Fruit fly (Drosophila melanogaster): ENCODE results near the gene 5PtaseI.

Gene 5PtaseI

DNA sequence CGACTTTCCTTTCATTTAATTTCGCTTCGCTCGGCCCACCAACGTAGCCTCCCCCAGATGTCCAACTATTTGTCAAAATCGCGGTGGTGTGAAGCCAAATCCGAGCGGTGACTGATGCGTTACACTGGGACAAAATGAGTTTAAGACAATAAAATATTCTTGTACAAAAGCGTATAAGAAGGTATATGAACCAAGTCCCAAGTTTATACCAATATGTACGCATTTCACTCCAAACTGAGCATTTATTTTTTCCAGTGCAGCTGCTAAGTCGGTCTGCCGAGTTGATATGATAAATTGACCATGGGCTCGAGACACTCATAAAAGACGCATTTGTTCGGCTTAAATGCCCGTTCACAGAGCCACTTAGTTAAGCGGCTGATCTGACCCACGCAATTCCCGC lies 40.2 kb downstream of the 5PtaseI start (continued):
- TF ChIP-seq chif (GFP tag; optimal IDR thresholded peaks at IDR 0.05) (peak; percentile 58 to 71), CG16815 (GFP tag; optimal IDR thresholded peaks at IDR 0.05) (no peak), psq (GFP tag; optimal IDR thresholded peaks at IDR 0.05) (no peak), stwl (tag; optimal IDR thresholded peaks at IDR 0.05) (no peak), CG1529 (GFP tag; optimal IDR thresholded peaks at IDR 0.05) (no peak), NFAT (GFP tag; IDR thresholded peaks at IDR 0.05) (no peak), CG4404 (GFP tag; IDR thresholded peaks at IDR 0.05) (peak; percentile 40; the same call in 1 of the 2 replicates), dimm (GFP tag; IDR thresholded peaks at IDR 0.05) (no peak), CTCF (GFP tag; optimal IDR thresholded peaks at IDR 0.05) (no peak), zf30C (GFP tag; optimal IDR thresholded peaks at IDR 0.05) (no peak), CG18262 (tag; optimal IDR thresholded peaks at IDR 0.05) (peak; percentile 44), CG9932 (GFP tag; IDR thresholded peaks at IDR 0.05) (no peak), corto (GFP tag; optimal IDR thresholded peaks at IDR 0.05) (no peak), CG8924 (tag; optimal IDR thresholded peaks at IDR 0.05) (peak; percentile 35), CG10543 (GFP tag; optimal IDR thresholded peaks at IDR 0.05) (no peak), Neu2 (GFP tag; optimal IDR thresholded peaks at IDR 0.05; ENCODE audit: borderline replicate concordance) (no peak), CG1647 (GFP tag; optimal IDR thresholded peaks at IDR 0.05) (peak; percentile 30), Chrac-16 (GFP tag; optimal IDR thresholded peaks at IDR 0.05) (peak; percentile 50), prd (optimal IDR thresholded peaks at IDR 0.05) (no peak), prd (GFP tag; IDR thresholded peaks at IDR 0.05) (peak; percentile 71; the same call in 2 of the 3 replicates), lab (GFP tag; optimal IDR thresholded peaks at IDR 0.05) (peak; percentile 75), Deaf1 (tag; optimal IDR thresholded peaks at IDR 0.05) (no peak), D19B (GFP tag; optimal IDR thresholded peaks at IDR 0.05) (no peak), C15 (GFP tag; IDR thresholded peaks at IDR 0.05) (no peak), emc (GFP tag; optimal IDR thresholded peaks at IDR 0.05) (no peak), ind (GFP tag; optimal IDR thresholded peaks at IDR 0.05) (peak; percentile 70), CG8944 (GFP tag; optimal IDR thresholded peaks at IDR 0.05) (peak; percentile 30), slp2 (GFP tag; optimal IDR thresholded peaks at IDR 0.05) (no peak), jing (GFP tag; optimal IDR thresholded peaks at IDR 0.05) (peak; percentile 62), CG4360 (GFP tag; IDR thresholded peaks at IDR 0.05) (no peak), gt (GFP tag; IDR thresholded peaks at IDR 0.05) (no peak), CG9437 (GFP tag; optimal IDR thresholded peaks at IDR 0.05) (peak; percentile 10), CG9215 (GFP tag; IDR thresholded peaks at IDR 0.05) (0 out of 2 replicates have a peak, but pooled peaks have one; percentile 13), tgo (GFP tag; IDR thresholded peaks at IDR 0.05) (peak; percentile 72), vvl (GFP tag; IDR thresholded peaks at IDR 0.05) (peak; percentile 51), CG8281 (tag; optimal IDR thresholded peaks at IDR 0.05) (peak; percentile 12), Sox100B (GFP tag; optimal IDR thresholded peaks at IDR 0.05) (no peak), stc (GFP tag; IDR thresholded peaks at IDR 0.05) (peak; percentile 68), CG12769 (tag; optimal IDR thresholded peaks at IDR 0.05) (peak; percentile 72), aop (GFP tag; IDR thresholded peaks at IDR 0.05) (no peak), fru (optimal IDR thresholded peaks at IDR 0.05) (no peak), Dek (tag; optimal IDR thresholded peaks at IDR 0.05) (no peak), CG12659 (GFP tag; optimal IDR thresholded peaks at IDR 0.05) (peak; percentile 26), Optix (GFP tag; IDR thresholded peaks at IDR 0.05) (no peak), Dfd (GFP tag; optimal IDR thresholded peaks at IDR 0.05) (no peak), CG7928 (GFP tag; optimal IDR thresholded peaks at IDR 0.05) (no peak), CG15479 (GFP tag; optimal IDR thresholded peaks at IDR 0.05) (no peak), fu2 (GFP tag; optimal IDR thresholded peaks at IDR 0.05) (no peak), CG6813 (GFP tag; optimal IDR thresholded peaks at IDR 0.05) (peak; percentile 29), Ptx1 (GFP tag; IDR thresholded peaks at IDR 0.05) (peak; percentile 76), ro (GFP tag; IDR thresholded peaks at IDR 0.05) (no peak), nom (GFP tag; optimal IDR thresholded peaks at IDR 0.05) (no peak), org-1 (GFP tag; optimal IDR thresholded peaks at IDR 0.05) (peak; percentile 7)
